Worm (Caenorhabditis elegans) whole organism, L4 larva: ENCODE measurements around the gene rfs-1.
A peak's percentile ranks its signal among the peaks of the same experiment; 100 is the strongest.

ENCODE experiments used
- F37D6.2 ChIP-seq: sonication (generic microtip); optimal IDR thresholded peaks from 2 replicates; lab custom pipeline; 2016; ENCODE audit warnings: mild to moderate bottlenecking, missing genetic modification characterization, missing compliant biosample characterization
- F49E8.2 ChIP-seq: sonication (generic microtip); optimal IDR thresholded peaks from 2 replicates; lab custom pipeline; 2016; ENCODE audit warnings: missing compliant biosample characterization, mild to moderate bottlenecking, missing genetic modification characterization, borderline replicate concordance
- T20F7.1 ChIP-seq: fragments of 200-800 bp; sonication (Bioruptor generic); optimal IDR thresholded peaks from 2 replicates; lab custom pipeline; 2018; ENCODE audit warnings: mild to moderate bottlenecking, missing genetic modification characterization, missing compliant biosample characterization
- ZK337.2 ChIP-seq: fragments of 200-800 bp; sonication (Bioruptor generic); IDR thresholded peaks from 2 replicates; pipeline ENCODE4 v1.3.6; 2022; ENCODE audit warnings: missing genetic modification reagents, missing genetic modification characterization, missing compliant biosample characterization
- aha-1 ChIP-seq: fragments of 150-350 bp; peaks from one replicate; lab custom pipeline; 2014; ENCODE audit warnings: missing biosample characterization, missing genetic modification characterization
- aly-2 ChIP-seq: sonication (generic microtip); optimal IDR thresholded peaks from 2 replicates; lab custom pipeline; 2018; ENCODE audit warnings: missing biosample characterization, missing genetic modification characterization
- ceh-32 ChIP-seq: sonication (generic microtip); optimal IDR thresholded peaks from 2 replicates; lab custom pipeline; 2016; ENCODE audit warnings: mild to moderate bottlenecking, missing genetic modification characterization, missing compliant biosample characterization; ENCODE audit not compliant: poor library complexity
- ces-1 ChIP-seq: fragments of 150-350 bp; sonication (generic microtip); optimal IDR thresholded peaks from 4 replicates; lab custom pipeline; 2014; ENCODE audit warnings: missing biosample characterization, missing genetic modification reagents, missing genetic modification characterization
- cey-2 ChIP-seq: sonication (generic microtip); optimal IDR thresholded peaks from 3 replicates; lab custom pipeline; 2017; ENCODE audit warnings: missing genetic modification characterization, mild to moderate bottlenecking, missing compliant biosample characterization, antibody characterized with exemption, borderline replicate concordance; ENCODE audit not compliant: insufficient read depth
- ctbp-1 ChIP-seq: fragments of 200-800 bp; sonication (Bioruptor generic); IDR thresholded peaks from 2 replicates; pipeline ENCODE4 v1.3.6; 2022; ENCODE audit warnings: missing genetic modification reagents, missing genetic modification characterization, missing compliant biosample characterization
- daf-16 ChIP-seq, 3 experiments: sonication (generic microtip); optimal IDR thresholded peaks; 2 replicates each; lab custom pipeline; 2016 to 2017; ENCODE audit warnings: missing genetic modification characterization in 3 of 3, missing genetic modification reagents in 3 of 3, mild to moderate bottlenecking in 2 of 3, missing compliant biosample characterization in 2 of 3, missing biosample characterization in 1 of 3, moderate library complexity in 1 of 3
- dmd-9 ChIP-seq: fragments of 200-800 bp; sonication (Bioruptor generic); IDR thresholded peaks from 2 replicates; pipeline ENCODE4 v1.3.6; 2022; ENCODE audit warnings: missing genetic modification reagents, missing genetic modification characterization, missing compliant biosample characterization
- dpl-1 ChIP-seq: fragments of 150-350 bp; optimal IDR thresholded peaks from 2 replicates; lab custom pipeline; 2014; ENCODE audit warnings: missing biosample characterization, missing genetic modification reagents, missing genetic modification characterization
- hlh-11 ChIP-seq: fragments of 200-800 bp; sonication (Bioruptor generic); optimal IDR thresholded peaks from 2 replicates; lab custom pipeline; 2018; ENCODE audit warnings: mild to moderate bottlenecking, missing genetic modification characterization, missing compliant biosample characterization
- lin-1 ChIP-seq: fragments of 200-800 bp; sonication (Bioruptor generic); IDR thresholded peaks from 2 replicates; pipeline ENCODE4 v1.3.6; 2022; ENCODE audit warnings: missing genetic modification reagents, missing genetic modification characterization, missing compliant biosample characterization
- lin-38 ChIP-seq: fragments of 200-800 bp; sonication (Bioruptor generic); IDR thresholded peaks from 2 replicates; pipeline ENCODE4 v1.3.6; 2022; ENCODE audit warnings: missing genetic modification reagents, missing genetic modification characterization, missing compliant biosample characterization
- lin-39 ChIP-seq: fragments of 150-350 bp; optimal IDR thresholded peaks from 2 replicates; lab custom pipeline; 2014; ENCODE audit warnings: missing biosample characterization, missing genetic modification reagents, missing genetic modification characterization
- lsy-2 ChIP-seq, 2 experiments: fragments of 150-350 bp in 1 of 2; sonication (generic microtip) in 1 of 2; optimal IDR thresholded peaks; 2 replicates each; lab custom pipeline; 2014 to 2017; ENCODE audit warnings: missing biosample characterization in 2 of 2, missing genetic modification characterization in 2 of 2
- madf-5 ChIP-seq, 2 experiments: fragments of 200-800 bp; sonication (Bioruptor generic); IDR thresholded peaks; 2 replicates each; pipeline ENCODE4 v1.3.6; 2022; ENCODE audit warnings: missing compliant biosample characterization in 2 of 2, missing genetic modification characterization in 2 of 2
- madf-9 ChIP-seq: fragments of 200-800 bp; sonication (Bioruptor generic); conservative IDR thresholded peaks from 2 replicates; pipeline ENCODE4 v1.3.6; 2022; ENCODE audit warnings: missing genetic modification reagents, missing genetic modification characterization, missing compliant biosample characterization
- mdt-29 ChIP-seq: fragments of 200-800 bp; sonication (Bioruptor generic); IDR thresholded peaks from 2 replicates; pipeline ENCODE4 v1.3.6; 2022; ENCODE audit warnings: missing genetic modification reagents, missing genetic modification characterization, missing compliant biosample characterization
- mep-1 ChIP-seq: fragments of 150-350 bp; sonication (generic microtip); optimal IDR thresholded peaks from 3 replicates; lab custom pipeline; 2014; ENCODE audit warnings: missing biosample characterization, missing genetic modification characterization
- mes-2 ChIP-seq: sonication (generic microtip); optimal IDR thresholded peaks from 2 replicates; lab custom pipeline; 2016; ENCODE audit warnings: missing genotype, mild to moderate bottlenecking, missing genetic modification characterization, missing compliant biosample characterization; ENCODE audit not compliant: poor library complexity, severe bottlenecking
- mxl-2 ChIP-seq: fragments of 200-800 bp; sonication (Bioruptor generic); conservative IDR thresholded peaks from 2 replicates; pipeline ENCODE4 v1.3.6; 2022; ENCODE audit warnings: missing genetic modification reagents, missing genetic modification characterization, missing compliant biosample characterization
- mxl-3 ChIP-seq: fragments of 200-800 bp; sonication (Bioruptor generic); optimal IDR thresholded peaks from 2 replicates; lab custom pipeline; 2018; ENCODE audit warnings: mild to moderate bottlenecking, missing genetic modification characterization, missing compliant biosample characterization
- nhr-11 ChIP-seq: fragments of 150-350 bp; optimal IDR thresholded peaks from 2 replicates; lab custom pipeline; 2014; ENCODE audit warnings: missing biosample characterization, missing genetic modification characterization
- nhr-25 ChIP-seq: sonication (generic microtip); optimal IDR thresholded peaks from 2 replicates; lab custom pipeline; 2017; ENCODE audit warnings: missing genetic modification characterization, mild to moderate bottlenecking, missing compliant biosample characterization, antibody characterized with exemption, moderate library complexity, borderline replicate concordance; ENCODE audit not compliant: insufficient read depth
- nhr-28 ChIP-seq: fragments of 150-350 bp; optimal IDR thresholded peaks from 2 replicates; lab custom pipeline; 2014; ENCODE audit warnings: missing biosample characterization, missing genetic modification characterization
- nhr-42 ChIP-seq: fragments of 200-800 bp; sonication (Bioruptor generic); IDR thresholded peaks from 2 replicates; pipeline ENCODE4 v1.3.6; 2022; ENCODE audit warnings: missing genetic modification characterization, missing compliant biosample characterization
- nhr-6 ChIP-seq: fragments of 150-350 bp; optimal IDR thresholded peaks from 2 replicates; lab custom pipeline; 2014; ENCODE audit warnings: missing biosample characterization, missing genetic modification characterization
- php-3 ChIP-seq: fragments of 200-800 bp; sonication (Bioruptor generic); IDR thresholded peaks from 2 replicates; pipeline ENCODE4 v1.3.6; 2022; ENCODE audit warnings: missing genetic modification reagents, missing genetic modification characterization, missing compliant biosample characterization
- saeg-2 ChIP-seq: fragments of 200-800 bp; sonication (Bioruptor generic); IDR thresholded peaks from 2 replicates; pipeline ENCODE4 v1.3.6; 2022; ENCODE audit warnings: missing genetic modification reagents, missing genetic modification characterization, missing compliant biosample characterization
- tag-97 ChIP-seq: fragments of 200-800 bp; sonication (Bioruptor generic); IDR thresholded peaks from 2 replicates; pipeline ENCODE4 v1.3.6; 2022; ENCODE audit warnings: missing genetic modification characterization, missing compliant biosample characterization

The rfs-1 gene

DNA sequence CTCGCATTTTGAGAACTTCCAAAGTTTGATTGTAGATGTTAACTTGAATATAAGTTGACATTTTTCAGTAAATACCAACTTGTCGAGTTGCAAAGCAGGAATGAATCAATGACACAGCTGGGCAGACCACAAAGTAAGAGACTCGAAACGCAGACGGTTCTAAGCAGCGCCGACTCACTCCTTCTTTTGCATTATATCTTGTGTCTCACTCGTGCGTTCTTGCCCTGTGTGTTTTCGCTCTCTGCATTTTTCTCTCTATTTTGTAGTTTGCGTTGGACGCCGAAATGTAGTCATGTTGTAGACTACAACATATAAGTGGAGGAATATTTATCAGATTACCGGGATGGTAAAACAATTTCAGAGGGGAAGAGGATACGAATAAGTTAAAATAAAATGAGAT, 16.5 kb downstream of the rfs-1 start, which contains the start of gene C02F5.12 (continued):
- TF ChIP-seq T20F7.1 (GFP tag; lab: Kevin White, UChicago) (peak; percentile 20), aly-2 (tag; lab: Kevin White, UChicago) (no peak), nhr-11 (peak; percentile 48), F49E8.2 (no peak), lin-38 (peak; percentile 51), saeg-2 (GFP tag; lab: Robert Waterston, UW) (no peak), hlh-11 (tag; lab: Kevin White, UChicago) (peak; percentile 64), nhr-25 (tag; lab: Kevin White, UChicago) (no peak), madf-9 (no peak), ctbp-1 (GFP tag; lab: Robert Waterston, UW) (no peak), aha-1 (tag; lab: Kevin White, UChicago) (no peak), madf-5 (GFP tag; IDR thresholded peaks at IDR 0.05; lab: Robert Waterston, UW) (no peak), ceh-32 (tag; lab: Kevin White, UChicago) (no peak), cey-2 (tag; lab: Kevin White, UChicago) (no peak), daf-16 (GFP tag; optimal IDR thresholded peaks at IDR 0.05; lab: Kevin White, UChicago) (no peak), daf-16 (tag; optimal IDR thresholded peaks at IDR 0.05; lab: Kevin White, UChicago) (peak; percentile 39), dpl-1 (GFP tag; lab: Kevin White, UChicago) (no peak), nhr-28 (tag; lab: Kevin White, UChicago) (peak; percentile 99), mdt-29 (GFP tag; lab: Robert Waterston, UW) (no peak), mxl-3 (GFP tag; lab: Kevin White, UChicago) (no peak), lin-39 (tag; lab: Kevin White, UChicago) (no peak), php-3 (no peak), mep-1 (tag; lab: Kevin White, UChicago) (peak; percentile 63), tag-97 (GFP tag; lab: Robert Waterston, UW) (no peak), ZK337.2 (GFP tag; lab: Robert Waterston, UW) (no peak)

DNA sequence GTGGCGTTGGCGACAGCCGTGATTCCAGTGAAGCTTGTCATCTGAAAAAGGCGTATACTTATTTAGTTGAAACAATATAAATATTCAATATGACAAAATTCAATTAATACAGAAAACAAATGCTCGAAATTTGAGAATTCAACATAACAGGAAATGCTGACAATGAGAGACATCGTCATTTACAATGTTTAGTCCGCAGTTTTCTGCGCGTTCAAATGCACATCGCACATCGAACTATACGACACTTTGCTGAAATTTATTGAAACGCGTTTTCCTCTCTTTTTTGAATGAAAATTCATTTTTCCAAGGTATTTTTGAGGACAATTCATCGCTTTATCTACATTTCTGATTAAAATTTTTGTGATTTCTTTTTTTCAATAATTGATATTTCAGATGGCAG, 17.8 kb downstream of the rfs-1 start, which contains the start of the genes pbs-6 and cids-1:
TSS of gene pbs-6 (minus strand) at position 41 of the 400 bp plus-strand sequence.
TSS of gene cids-1 (plus strand) at position 394 of the 400 bp plus-strand sequence.
- peak; percentile 26 for TF ChIP-seq dpl-1 (GFP tag; lab: Kevin White, UChicago)
- TF ChIP-seq F37D6.2 = no peak
- TF ChIP-seq daf-16 (GFP tag; optimal IDR thresholded peaks at IDR 0.05; lab: Kevin White, UChicago) = no peak
- no peak for TF ChIP-seq daf-16 (tag; optimal IDR thresholded peaks at IDR 0.05; lab: Kevin White, UChicago)
- peak; percentile 36 for TF ChIP-seq mes-2 (tag; lab: Kevin White, UChicago)
- 0 out of 2 replicates have a peak, but pooled peaks have one; percentile 14 for TF ChIP-seq lin-38
- TF ChIP-seq lsy-2 (tag; optimal IDR thresholded peaks at IDR 0.05; lab: Kevin White, UChicago) = peak in 1 of 2 experiments; percentile 59

DNA sequence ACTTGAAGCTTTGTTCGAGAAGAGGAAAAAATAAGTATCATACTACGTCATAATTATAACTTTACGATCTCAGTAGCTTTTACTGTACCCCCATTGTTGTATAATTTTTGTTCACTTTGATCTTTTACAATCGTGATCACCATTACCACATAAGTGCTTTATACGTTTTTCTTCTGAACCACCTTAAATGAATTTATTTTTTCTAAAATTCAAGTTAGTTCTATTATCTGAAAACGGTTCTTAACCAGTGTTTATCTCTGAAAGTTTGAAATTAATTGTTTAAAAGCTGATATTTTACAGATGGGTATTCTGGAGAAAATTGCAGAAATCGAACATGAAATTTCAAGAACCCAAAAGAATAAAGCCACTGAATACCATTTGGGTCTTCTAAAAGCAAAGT, 19.3 kb downstream of the rfs-1 start, which contains the start of gene C02F5.3:
TSS of gene C02F5.3 (plus strand) at position 301 of the 400 bp plus-strand sequence.
- no peak for TF ChIP-seq mxl-2 (GFP tag; lab: Robert Waterston, UW)
- no peak for TF ChIP-seq madf-5 (GFP tag; IDR thresholded peaks at IDR 0.05; lab: Robert Waterston, UW)
- no peak for TF ChIP-seq ceh-32 (tag; lab: Kevin White, UChicago)
- TF ChIP-seq mdt-29 (GFP tag; lab: Robert Waterston, UW) = no peak
- no peak for TF ChIP-seq ces-1 (GFP tag; lab: Kevin White, UChicago)
- no peak for TF ChIP-seq lin-1 (GFP tag; lab: Robert Waterston, UW)
- no peak for TF ChIP-seq F49E8.2
- TF ChIP-seq nhr-6 (tag; lab: Kevin White, UChicago) = no peak
- no peak for TF ChIP-seq dmd-9 (GFP tag; lab: Robert Waterston, UW)
- no peak for TF ChIP-seq daf-16 (GFP tag; optimal IDR thresholded peaks at IDR 0.05; lab: Kevin White, UChicago)
- no peak for TF ChIP-seq daf-16 (tag; optimal IDR thresholded peaks at IDR 0.05; lab: Kevin White, UChicago)
- TF ChIP-seq saeg-2 (GFP tag; lab: Robert Waterston, UW) = no peak
- no peak for TF ChIP-seq nhr-42 (GFP tag; lab: Robert Waterston, UW)
